Worm (Caenorhabditis elegans) whole organism, L4/young adult: ENCODE results near the gene R05F9.7.
"Not testable (repeated sequence)": the region's sequence is repeated elsewhere in the genome, so short reads cannot be mapped to it uniquely, and the experiment has no call there.

Experiments
- W03F9.2 ChIP-seq: fragments of 150-350 bp; optimal IDR thresholded peaks from 2 replicates; lab custom pipeline; 2014; ENCODE audit warnings: missing biosample characterization, missing genetic modification characterization
- dao-5 ChIP-seq: sonication (generic microtip); optimal IDR thresholded peaks from 2 replicates; lab custom pipeline; 2016; ENCODE audit warnings: missing genotype, missing genetic modification characterization, moderate library complexity, missing compliant biosample characterization
- him-1 ChIP-seq: sonication (generic microtip); optimal IDR thresholded peaks from 2 replicates; lab custom pipeline; 2016; ENCODE audit warnings: missing genotype, missing genetic modification reagents, missing genetic modification characterization, missing compliant biosample characterization

The R05F9.7 gene

ce11 chrII:4885976-4886375, at the start of gene R05F9.7:
R05F9.7 (plus strand) TSS chrII:4886276.
- TF ChIP-seq W03F9.2 (no peak), him-1 (tag; lab: Kevin White, UChicago) (no peak), dao-5 (tag; lab: Kevin White, UChicago) (no peak)

DNA sequence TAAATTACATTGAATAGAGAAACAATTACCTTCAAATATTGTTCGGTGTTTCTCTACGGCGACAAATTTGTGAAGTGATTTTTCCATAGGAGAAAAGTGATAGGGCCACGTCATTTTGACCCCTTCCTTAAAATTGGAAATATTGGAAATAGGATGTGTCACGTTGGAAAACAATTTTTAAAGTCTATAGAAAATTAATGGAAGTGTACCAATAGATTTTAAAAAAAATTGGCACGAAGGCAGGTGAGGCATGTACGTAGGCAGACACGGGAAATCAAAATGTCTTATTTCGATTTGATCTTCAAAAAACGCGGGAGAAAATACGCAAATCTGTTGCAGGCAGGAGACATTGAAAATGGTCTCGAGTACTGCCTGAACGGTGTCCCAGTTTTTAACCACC, 48.4 kb upstream of the R05F9.7 start, which contains the start of gene C33F10.12:
C33F10.12 (minus strand) TSS at position 101 of the 400 bp plus-strand sequence.
- TF ChIP-seq him-1 (tag; lab: Kevin White, UChicago), result no peak
- TF ChIP-seq W03F9.2, result no peak
- no peak for TF ChIP-seq dao-5 (tag; lab: Kevin White, UChicago)

- not testable (repeated sequence) for TF ChIP-seq him-1 (tag; lab: Kevin White, UChicago); dao-5 (tag; lab: Kevin White, UChicago); W03F9.2
Measured at ce11 chrII:4842143-4842658, 43.9 kb upstream of the R05F9.7 start, which contains the start of the genes T23B7.2 and nspd-4. T23B7.2 (minus strand) TSS chrII:4842243. nspd-4 (plus strand) TSS chrII:4842608.

- no peak for TF ChIP-seq dao-5 (tag; lab: Kevin White, UChicago)
- TF ChIP-seq him-1 (tag; lab: Kevin White, UChicago), result no peak
- no peak for TF ChIP-seq W03F9.2
Measured at ce11 chrII:4849885-4850284, 36.2 kb upstream of the R05F9.7 start, which contains the start of gene T23B7.3. T23B7.3 (plus strand) TSS chrII:4850185.

ce11 chrII:4851594-4852106, 34.4 kb upstream of the R05F9.7 start, which contains the start of gene dnj-9:
dnj-9 (plus strand) TSS chrII:4852056.
- TF ChIP-seq him-1 (tag; lab: Kevin White, UChicago), result peak; percentile 92
- peak; percentile 97 for TF ChIP-seq W03F9.2
- TF ChIP-seq dao-5 (tag; lab: Kevin White, UChicago), result no peak

DNA sequence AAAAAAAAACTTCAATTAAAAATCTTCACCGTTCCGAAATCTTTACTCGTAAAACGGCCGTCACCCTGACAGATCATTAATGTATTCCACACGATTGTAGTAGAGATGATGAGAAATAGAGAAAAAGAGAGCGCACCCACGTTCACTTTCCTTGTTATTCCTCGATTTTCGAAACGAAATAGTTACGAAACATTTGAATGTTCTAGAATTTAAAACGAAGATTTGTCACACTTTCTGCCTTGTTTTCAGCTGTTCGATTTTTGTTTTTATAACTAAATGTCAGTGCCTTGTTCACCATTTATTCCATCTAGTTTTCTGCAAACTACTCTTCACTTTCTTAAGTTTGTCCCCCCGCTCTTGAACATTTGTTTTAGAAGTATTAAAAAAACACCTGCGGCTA, 31.3 kb upstream of the R05F9.7 start:
- TF ChIP-seq W03F9.2 (no peak), him-1 (tag; lab: Kevin White, UChicago) (no peak), dao-5 (tag; lab: Kevin White, UChicago) (no peak)

ce11 chrII:4855489-4855888, 30.6 kb upstream of the R05F9.7 start:
- TF ChIP-seq W03F9.2 (no peak), him-1 (tag; lab: Kevin White, UChicago) (peak; percentile 0)

ce11 chrII:4856113-4856512, 30.0 kb upstream of the R05F9.7 start:
- no peak for TF ChIP-seq him-1 (tag; lab: Kevin White, UChicago)
- TF ChIP-seq W03F9.2, result peak; percentile 5

ce11 chrII:4857086-4857485, 29.0 kb upstream of the R05F9.7 start:
- TF ChIP-seq dao-5 (tag; lab: Kevin White, UChicago) (no peak), him-1 (tag; lab: Kevin White, UChicago) (no peak), W03F9.2 (no peak)

DNA sequence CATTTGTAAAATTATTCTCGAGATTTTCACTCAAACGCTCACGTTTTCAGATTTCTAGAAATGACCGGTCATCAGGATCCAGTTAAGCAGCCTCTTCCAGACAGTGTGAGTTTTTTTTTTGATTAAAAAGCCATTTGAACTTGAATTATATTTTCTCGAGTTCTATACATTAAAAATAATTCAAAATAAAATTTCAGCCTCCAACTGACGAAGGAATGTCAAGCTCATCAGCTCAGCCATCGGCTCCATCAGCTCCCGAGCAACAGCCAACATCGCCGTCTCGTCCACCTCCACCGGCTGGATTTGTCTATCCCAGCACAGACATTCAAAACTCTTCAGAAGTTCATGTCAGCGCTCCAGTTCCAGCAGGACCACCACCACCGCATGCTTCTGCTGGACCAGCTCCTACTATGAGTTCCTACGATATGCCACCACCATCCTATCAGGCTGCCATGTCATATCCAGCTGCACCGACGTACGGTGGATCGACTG, 28.2 kb upstream of the R05F9.7 start, which contains the start of gene F11G11.5:
F11G11.5 (plus strand) TSS at position 51 of the 492 bp plus-strand sequence.
- no peak for TF ChIP-seq dao-5 (tag; lab: Kevin White, UChicago)
- TF ChIP-seq him-1 (tag; lab: Kevin White, UChicago), result no peak
- TF ChIP-seq W03F9.2, result no peak

DNA sequence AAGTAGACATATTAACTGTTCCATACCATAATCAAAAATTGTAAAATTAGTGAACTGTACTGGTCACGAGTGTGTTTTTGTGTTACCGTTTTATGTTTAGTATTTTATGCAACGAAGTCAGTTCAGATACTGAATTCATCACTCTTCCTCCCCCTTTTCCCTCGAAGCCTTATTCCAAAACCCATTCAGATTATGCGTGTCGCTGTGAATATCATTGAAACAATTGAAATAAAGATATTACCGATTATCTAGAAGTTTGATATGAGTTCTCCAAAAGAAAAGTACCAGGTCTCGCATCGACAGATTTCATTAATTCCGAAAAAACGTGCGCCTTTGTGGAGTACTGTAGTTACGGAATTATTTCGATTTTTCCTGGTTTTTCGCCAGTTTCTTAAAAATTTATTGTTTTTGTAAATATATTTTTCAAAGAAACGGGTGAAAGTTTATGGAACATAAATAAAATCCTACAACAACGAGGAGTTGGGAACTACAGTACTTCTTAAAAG, 27.1 kb upstream of the R05F9.7 start:
- TF ChIP-seq dao-5 (tag; lab: Kevin White, UChicago), result no peak
- no peak for TF ChIP-seq W03F9.2
- TF ChIP-seq him-1 (tag; lab: Kevin White, UChicago), result no peak

- not testable (repeated sequence) for TF ChIP-seq him-1 (tag; lab: Kevin White, UChicago); W03F9.2; dao-5 (tag; lab: Kevin White, UChicago)
Measured at ce11 chrII:4860260-4860659, 25.8 kb upstream of the R05F9.7 start, which contains the start of the genes nspd-5 and F11G11.4. nspd-5 (minus strand) TSS chrII:4860360. F11G11.4 (plus strand) TSS chrII:4860594.

ce11 chrII:4863357-4863756, 22.7 kb upstream of the R05F9.7 start, which contains the start of the genes mpst-4 and F11G11.14:
mpst-4 (minus strand) TSS chrII:4863457.
F11G11.14 (plus strand) TSS chrII:4863681.
- TF ChIP-seq him-1 (tag; lab: Kevin White, UChicago) (no peak), dao-5 (tag; lab: Kevin White, UChicago) (no peak), W03F9.2 (no peak)

- TF ChIP-seq W03F9.2 (no peak), him-1 (tag; lab: Kevin White, UChicago) (no peak), dao-5 (tag; lab: Kevin White, UChicago) (no peak)
Measured at ce11 chrII:4866045-4866444, 20.0 kb upstream of the R05F9.7 start.
